Worm (Caenorhabditis elegans): ENCODE measurements around the gene klf-2.

Gene klf-2

DNA sequence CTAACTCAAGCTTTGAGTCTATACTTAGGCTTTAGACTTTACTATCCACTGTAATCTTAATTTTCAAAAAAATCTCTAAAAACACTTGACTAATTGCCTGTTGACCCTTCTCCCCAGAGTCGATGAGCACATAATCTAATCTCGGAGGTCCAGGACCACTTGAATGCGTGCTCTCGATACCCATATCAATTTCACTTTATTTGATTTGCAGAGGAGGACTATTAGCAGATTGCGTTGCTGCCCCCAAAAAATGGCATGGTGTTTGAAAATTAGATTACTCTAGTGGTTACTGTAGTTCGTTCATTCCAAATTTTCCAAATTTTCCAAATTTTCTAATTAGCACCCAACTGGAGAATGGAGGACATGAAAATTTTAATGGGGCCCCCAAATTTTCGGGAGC, 40.0 kb upstream of the klf-2 start:
- no peak for TF ChIP-seq ceh-82 (tag; optimal IDR thresholded peaks at IDR 0.05)
- no peak for TF ChIP-seq alr-1 (tag; optimal IDR thresholded peaks at IDR 0.05)
- no peak for TF ChIP-seq crh-2 (tag; optimal IDR thresholded peaks at IDR 0.05)
- no peak for TF ChIP-seq nhr-77 (tag; optimal IDR thresholded peaks at IDR 0.05)
- TF ChIP-seq F13H6.1 (tag; optimal IDR thresholded peaks at IDR 0.05): no peak
- TF ChIP-seq mab-5 (tag; optimal IDR thresholded peaks at IDR 0.05): no peak
- TF ChIP-seq C34F6.9 (tag; optimal IDR thresholded peaks at IDR 0.05): no peak
- no peak for TF ChIP-seq dmd-4 (tag; optimal IDR thresholded peaks at IDR 0.05)
- no peak for TF ChIP-seq snpc-4 (tag; optimal IDR thresholded peaks at IDR 0.05)
- TF ChIP-seq nhr-21 (tag; optimal IDR thresholded peaks at IDR 0.05): no peak
- no peak for TF ChIP-seq mbf-1 (tag; optimal IDR thresholded peaks at IDR 0.05)
- no peak for TF ChIP-seq unc-55 (GFP tag; optimal IDR thresholded peaks at IDR 0.05)
- no peak for TF ChIP-seq nhr-25 (tag; optimal IDR thresholded peaks at IDR 0.05)
- no peak for TF ChIP-seq sma-9 (GFP tag; optimal IDR thresholded peaks at IDR 0.05)
- no peak for TF ChIP-seq sma-9 (tag; optimal IDR thresholded peaks at IDR 0.05)
- TF ChIP-seq elt-3 (tag; optimal IDR thresholded peaks at IDR 0.05): no peak
- TF ChIP-seq ZK546.5 (tag; optimal IDR thresholded peaks at IDR 0.05): no peak
- TF ChIP-seq lsy-2 (tag; optimal IDR thresholded peaks at IDR 0.05): no peak
- no peak for TF ChIP-seq R02D3.7 (tag; optimal IDR thresholded peaks at IDR 0.05)

DNA sequence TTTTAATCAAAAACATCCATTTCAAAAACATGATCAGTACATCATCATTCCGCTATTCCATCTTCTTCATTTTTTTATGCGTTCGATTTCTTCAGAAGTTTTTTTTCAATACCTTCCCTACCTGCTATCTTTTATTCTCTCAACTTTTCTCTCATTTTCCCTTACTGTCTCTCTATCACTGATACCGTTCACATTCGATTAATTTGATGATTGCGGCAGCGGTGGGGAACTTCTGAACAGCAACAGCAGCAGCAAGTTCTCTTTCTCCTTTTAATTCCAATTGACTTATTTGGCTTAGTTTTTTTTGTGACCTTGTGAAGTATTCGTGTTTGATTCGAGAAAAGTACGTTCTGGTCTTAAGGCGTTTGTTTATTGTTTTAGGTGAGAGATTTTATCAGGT, 36.6 kb upstream of the klf-2 start:
- TF ChIP-seq nhr-25 (tag; optimal IDR thresholded peaks at IDR 0.05) (no peak), unc-55 (GFP tag; optimal IDR thresholded peaks at IDR 0.05) (no peak), alr-1 (tag; optimal IDR thresholded peaks at IDR 0.05) (no peak), F13H6.1 (tag; optimal IDR thresholded peaks at IDR 0.05) (no peak)

ce11 chrV:20651923-20652322, 33.6 kb upstream of the klf-2 start:
- TF ChIP-seq sma-9 (GFP tag; optimal IDR thresholded peaks at IDR 0.05) (no peak), sma-9 (tag; optimal IDR thresholded peaks at IDR 0.05) (no peak), skn-1 (tag; optimal IDR thresholded peaks at IDR 0.05) (no peak), nhr-10 (tag; optimal IDR thresholded peaks at IDR 0.05) (no peak), alr-1 (tag; optimal IDR thresholded peaks at IDR 0.05) (no peak), dmd-4 (tag; optimal IDR thresholded peaks at IDR 0.05) (no peak), crh-2 (tag; optimal IDR thresholded peaks at IDR 0.05) (no peak), mab-5 (tag; optimal IDR thresholded peaks at IDR 0.05) (no peak), Y55F3AM.14 (GFP tag; optimal IDR thresholded peaks at IDR 0.05) (no peak), zag-1 (tag; optimal IDR thresholded peaks at IDR 0.05) (no peak), sem-4 (tag; optimal IDR thresholded peaks at IDR 0.05) (no peak), ceh-16 (tag; optimal IDR thresholded peaks at IDR 0.05) (no peak), F13H6.1 (tag; optimal IDR thresholded peaks at IDR 0.05) (no peak), lin-39 (tag; optimal IDR thresholded peaks at IDR 0.05) (no peak), lsy-2 (tag; optimal IDR thresholded peaks at IDR 0.05) (no peak), ceh-82 (tag; optimal IDR thresholded peaks at IDR 0.05) (no peak), C34F6.9 (tag; optimal IDR thresholded peaks at IDR 0.05) (no peak), unc-55 (GFP tag; optimal IDR thresholded peaks at IDR 0.05) (no peak)

ce11 chrV:20654350-20654749, 31.1 kb upstream of the klf-2 start, which contains the start of gene mnr-1:
Gene mnr-1 (plus strand): TSS chrV:20654650.
- TF ChIP-seq R02D3.7 (tag; optimal IDR thresholded peaks at IDR 0.05): no peak
- no peak for TF ChIP-seq blmp-1 (tag; optimal IDR thresholded peaks at IDR 0.05; ENCODE audit: insufficient read depth)
- no peak for TF ChIP-seq snpc-4 (tag; optimal IDR thresholded peaks at IDR 0.05)
- TF ChIP-seq lin-39 (tag; optimal IDR thresholded peaks at IDR 0.05): no peak
- TF ChIP-seq dmd-4 (tag; optimal IDR thresholded peaks at IDR 0.05): no peak
- TF ChIP-seq F13H6.1 (tag; optimal IDR thresholded peaks at IDR 0.05): no peak
- TF ChIP-seq nhr-10 (tag; optimal IDR thresholded peaks at IDR 0.05): no peak
- TF ChIP-seq egl-27 (tag; optimal IDR thresholded peaks at IDR 0.05): no peak
- no peak for TF ChIP-seq peb-1 (tag; optimal IDR thresholded peaks at IDR 0.05)
- TF ChIP-seq nhr-21 (tag; optimal IDR thresholded peaks at IDR 0.05): no peak

DNA sequence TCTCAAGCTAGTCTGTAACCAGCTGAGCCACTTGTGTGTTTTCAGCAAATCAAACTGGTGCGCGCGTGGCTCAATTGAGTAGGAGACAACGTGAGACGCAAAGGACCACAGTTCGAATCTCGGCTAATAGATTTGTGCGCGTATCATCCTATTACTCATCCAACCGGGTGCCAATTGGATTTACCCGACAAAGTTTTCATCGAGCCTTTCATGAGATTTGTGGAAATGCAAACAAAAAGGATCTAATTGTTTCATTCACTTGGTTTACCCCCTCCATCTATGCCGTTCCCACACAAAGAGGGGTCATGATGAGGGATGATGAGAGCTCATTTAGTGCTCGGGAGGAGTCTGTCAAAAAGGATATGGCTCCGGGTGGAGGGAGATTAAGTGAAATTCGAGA, 30.3 kb upstream of the klf-2 start:
- TF ChIP-seq lin-13 (GFP tag; optimal IDR thresholded peaks at IDR 0.05): no peak
- TF ChIP-seq nhr-25 (tag; optimal IDR thresholded peaks at IDR 0.05): no peak
- TF ChIP-seq elt-1 (tag; optimal IDR thresholded peaks at IDR 0.05): no peak
- no peak for TF ChIP-seq R02D3.7 (tag; optimal IDR thresholded peaks at IDR 0.05)
- TF ChIP-seq alr-1 (tag; optimal IDR thresholded peaks at IDR 0.05): no peak
- no peak for TF ChIP-seq crh-2 (tag; optimal IDR thresholded peaks at IDR 0.05)
- TF ChIP-seq mbf-1 (tag; optimal IDR thresholded peaks at IDR 0.05): no peak
- TF ChIP-seq nhr-129 (tag; optimal IDR thresholded peaks at IDR 0.05): no peak
- no peak for TF ChIP-seq elt-3 (tag; optimal IDR thresholded peaks at IDR 0.05)
- TF ChIP-seq snpc-4 (tag; optimal IDR thresholded peaks at IDR 0.05): no peak
- TF ChIP-seq gmeb-1 (tag; optimal IDR thresholded peaks at IDR 0.05): no peak
- no peak for TF ChIP-seq ama-1 (optimal IDR thresholded peaks at IDR 0.05)
- no peak for TF ChIP-seq F13H6.1 (tag; optimal IDR thresholded peaks at IDR 0.05)
- TF ChIP-seq sma-9 (GFP tag; optimal IDR thresholded peaks at IDR 0.05): no peak
- TF ChIP-seq sma-9 (tag; optimal IDR thresholded peaks at IDR 0.05): no peak
- TF ChIP-seq Y55F3AM.14 (GFP tag; optimal IDR thresholded peaks at IDR 0.05): no peak
- no peak for TF ChIP-seq sem-4 (tag; optimal IDR thresholded peaks at IDR 0.05)
- no peak for TF ChIP-seq nhr-77 (tag; optimal IDR thresholded peaks at IDR 0.05)
- TF ChIP-seq nhr-21 (tag; optimal IDR thresholded peaks at IDR 0.05): no peak
- TF ChIP-seq peb-1 (tag; optimal IDR thresholded peaks at IDR 0.05): no peak
